Fruit fly (Drosophila melanogaster): ENCODE results near the gene CG6178.
A peak's percentile ranks its signal among the peaks of the same experiment; 100 is the strongest.

CG6178 gene

dm6 chr3R:24116180-24116579 is 36.0 kb upstream of the CG6178 start, which contains the start of gene CG13607:
TSS of gene CG13607 (minus strand) at chr3R:24116322.
- TF ChIP-seq CG5204 (GFP tag; optimal IDR thresholded peaks at IDR 0.05) (peak; percentile 13), CG7101 (tag; optimal IDR thresholded peaks at IDR 0.05) (peak; percentile 18), cnc (optimal IDR thresholded peaks at IDR 0.05) (no peak), Crg-1 (GFP tag; optimal IDR thresholded peaks at IDR 0.05) (no peak), CG11617 (GFP tag; optimal IDR thresholded peaks at IDR 0.05) (peak; percentile 10), Hr96 (GFP tag; optimal IDR thresholded peaks at IDR 0.05) (peak; percentile 27), CG7045 (GFP tag; optimal IDR thresholded peaks at IDR 0.05) (no peak), Mnt (GFP tag; optimal IDR thresholded peaks at IDR 0.05) (no peak), cic (GFP tag; optimal IDR thresholded peaks at IDR 0.05) (peak; percentile 14)

dm6 chr3R:24116972-24117371 is 35.2 kb upstream of the CG6178 start:
- TF ChIP-seq CG5204 (GFP tag; optimal IDR thresholded peaks at IDR 0.05) = no peak
- TF ChIP-seq cic (GFP tag; optimal IDR thresholded peaks at IDR 0.05) = no peak
- no peak for TF ChIP-seq Crg-1 (GFP tag; optimal IDR thresholded peaks at IDR 0.05)
- TF ChIP-seq pad (GFP tag; optimal IDR thresholded peaks at IDR 0.05) = no peak
- TF ChIP-seq CG1620 (GFP tag; optimal IDR thresholded peaks at IDR 0.05) = no peak
- no peak for TF ChIP-seq CG14711 (tag; optimal IDR thresholded peaks at IDR 0.05)
- no peak for TF ChIP-seq CG12768 (GFP tag; optimal IDR thresholded peaks at IDR 0.05)
- no peak for TF ChIP-seq Hr96 (GFP tag; optimal IDR thresholded peaks at IDR 0.05)
- no peak for TF ChIP-seq Mnt (GFP tag; optimal IDR thresholded peaks at IDR 0.05)
- TF ChIP-seq tj (GFP tag; optimal IDR thresholded peaks at IDR 0.05) = no peak
- TF ChIP-seq CG33017 (tag; optimal IDR thresholded peaks at IDR 0.05) = no peak
- TF ChIP-seq CG11617 (GFP tag; optimal IDR thresholded peaks at IDR 0.05) = no peak
- no peak for TF ChIP-seq kay (GFP tag; ENCODE audit: borderline replicate concordance)

dm6 chr3R:24121669-24122068 is 30.5 kb upstream of the CG6178 start:
- TF ChIP-seq Clk (GFP tag; optimal IDR thresholded peaks at IDR 0.05) (no peak), bab1 (GFP tag; optimal IDR thresholded peaks at IDR 0.05) (no peak), ovo (GFP tag; optimal IDR thresholded peaks at IDR 0.05) (no peak), Hr96 (GFP tag; optimal IDR thresholded peaks at IDR 0.05) (no peak), Mnt (GFP tag; optimal IDR thresholded peaks at IDR 0.05) (no peak), CG5204 (GFP tag; optimal IDR thresholded peaks at IDR 0.05) (no peak), Crg-1 (GFP tag; optimal IDR thresholded peaks at IDR 0.05) (no peak), CG7045 (GFP tag; optimal IDR thresholded peaks at IDR 0.05) (no peak), pad (GFP tag; optimal IDR thresholded peaks at IDR 0.05) (no peak), tj (GFP tag; optimal IDR thresholded peaks at IDR 0.05) (no peak), CG1620 (GFP tag; optimal IDR thresholded peaks at IDR 0.05) (no peak), cnc (optimal IDR thresholded peaks at IDR 0.05) (no peak), CG12768 (GFP tag; optimal IDR thresholded peaks at IDR 0.05) (no peak), CG7101 (tag; optimal IDR thresholded peaks at IDR 0.05) (no peak), toe (GFP tag; optimal IDR thresholded peaks at IDR 0.05) (no peak), kay (GFP tag; ENCODE audit: borderline replicate concordance) (no peak), cic (GFP tag; optimal IDR thresholded peaks at IDR 0.05) (no peak), CG11617 (GFP tag; optimal IDR thresholded peaks at IDR 0.05) (no peak), CG33017 (tag; optimal IDR thresholded peaks at IDR 0.05) (no peak), CG14711 (tag; optimal IDR thresholded peaks at IDR 0.05) (no peak)

- TF ChIP-seq CG1620 (GFP tag; optimal IDR thresholded peaks at IDR 0.05) (no peak), bab1 (GFP tag; optimal IDR thresholded peaks at IDR 0.05) (no peak), pad (GFP tag; optimal IDR thresholded peaks at IDR 0.05) (no peak), Clk (GFP tag; optimal IDR thresholded peaks at IDR 0.05) (no peak), Mnt (GFP tag; optimal IDR thresholded peaks at IDR 0.05) (no peak), Hr96 (GFP tag; optimal IDR thresholded peaks at IDR 0.05) (no peak), CG7045 (GFP tag; optimal IDR thresholded peaks at IDR 0.05) (no peak), CG7101 (tag; optimal IDR thresholded peaks at IDR 0.05) (no peak), CG14711 (tag; optimal IDR thresholded peaks at IDR 0.05) (no peak), tj (GFP tag; optimal IDR thresholded peaks at IDR 0.05) (no peak), CG12768 (GFP tag; optimal IDR thresholded peaks at IDR 0.05) (no peak), CG5204 (GFP tag; optimal IDR thresholded peaks at IDR 0.05) (no peak)
These were observed 29.8 kb upstream of the CG6178 start for dm6 chr3R:24122369-24122768.

dm6 chr3R:24130080-24130479 is 22.1 kb upstream of the CG6178 start, which contains the start of the genes GatB and Tsc1:
TSS of gene GatB (minus strand) at chr3R:24130255.
TSS of gene Tsc1 (plus strand) at chr3R:24130307.
- TF ChIP-seq CG5204 (GFP tag; optimal IDR thresholded peaks at IDR 0.05) = no peak
- TF ChIP-seq Hr96 (GFP tag; optimal IDR thresholded peaks at IDR 0.05) = no peak
- peak; percentile 21 for TF ChIP-seq tj (GFP tag; optimal IDR thresholded peaks at IDR 0.05)
- no peak for TF ChIP-seq ovo (GFP tag; optimal IDR thresholded peaks at IDR 0.05)
- TF ChIP-seq CG7101 (tag; optimal IDR thresholded peaks at IDR 0.05) = no peak
- TF ChIP-seq CG11617 (GFP tag; optimal IDR thresholded peaks at IDR 0.05) = no peak
- no peak for TF ChIP-seq kay (GFP tag; ENCODE audit: borderline replicate concordance)
- no peak for TF ChIP-seq CG33017 (tag; optimal IDR thresholded peaks at IDR 0.05)
- TF ChIP-seq CG14711 (tag; optimal IDR thresholded peaks at IDR 0.05) = no peak
- TF ChIP-seq Clk (GFP tag; optimal IDR thresholded peaks at IDR 0.05) = no peak
- TF ChIP-seq CG12768 (GFP tag; optimal IDR thresholded peaks at IDR 0.05) = no peak
- TF ChIP-seq bab1 (GFP tag; optimal IDR thresholded peaks at IDR 0.05) = peak; percentile 62
- no peak for TF ChIP-seq Mnt (GFP tag; optimal IDR thresholded peaks at IDR 0.05)
- TF ChIP-seq pad (GFP tag; optimal IDR thresholded peaks at IDR 0.05) = no peak
- TF ChIP-seq toe (GFP tag; optimal IDR thresholded peaks at IDR 0.05) = no peak
- TF ChIP-seq cic (GFP tag; optimal IDR thresholded peaks at IDR 0.05) = peak; percentile 14
- TF ChIP-seq CG1620 (GFP tag; optimal IDR thresholded peaks at IDR 0.05) = no peak
- no peak for TF ChIP-seq Crg-1 (GFP tag; optimal IDR thresholded peaks at IDR 0.05)
- TF ChIP-seq CG7045 (GFP tag; optimal IDR thresholded peaks at IDR 0.05) = no peak
- TF ChIP-seq cnc (optimal IDR thresholded peaks at IDR 0.05) = no peak

dm6 chr3R:24134580-24134979 is 17.6 kb upstream of the CG6178 start, which contains the start of gene Sec10:
TSS of gene Sec10 (plus strand) at chr3R:24134831.
- TF ChIP-seq CG33017 (tag; optimal IDR thresholded peaks at IDR 0.05) (peak; percentile 7), toe (GFP tag; optimal IDR thresholded peaks at IDR 0.05) (no peak), CG14711 (tag; optimal IDR thresholded peaks at IDR 0.05) (no peak), tj (GFP tag; optimal IDR thresholded peaks at IDR 0.05) (no peak), bab1 (GFP tag; optimal IDR thresholded peaks at IDR 0.05) (peak; percentile 58), CG7101 (tag; optimal IDR thresholded peaks at IDR 0.05) (peak; percentile 23), pad (GFP tag; optimal IDR thresholded peaks at IDR 0.05) (no peak)

Data from whole organism, adult.